Worm (Caenorhabditis elegans) whole organism, L2 larva: ENCODE results near the gene Y110A2AL.10.

Experiments used
- blmp-1 ChIP-seq: sonication (generic microtip); optimal IDR thresholded peaks from 2 replicates; lab custom pipeline; 2017; ENCODE audit warnings: missing genetic modification characterization, mild to moderate bottlenecking, missing compliant biosample characterization, antibody characterized with exemption, moderate library complexity; ENCODE audit not compliant: insufficient read depth
- egl-27 ChIP-seq: sonication (generic microtip); optimal IDR thresholded peaks from 3 replicates; lab custom pipeline; 2017; ENCODE audit warnings: missing biosample characterization, missing genetic modification reagents, missing genetic modification characterization
- elt-3 ChIP-seq: sonication (generic microtip); optimal IDR thresholded peaks from 2 replicates; lab custom pipeline; 2017; ENCODE audit warnings: missing biosample characterization, missing genetic modification characterization
- fos-1 ChIP-seq: fragments of 150-350 bp; optimal IDR thresholded peaks from 2 replicates; lab custom pipeline; 2014; ENCODE audit warnings: missing biosample characterization, missing genetic modification characterization
- nhr-10 ChIP-seq: sonication (generic microtip); optimal IDR thresholded peaks from 2 replicates; lab custom pipeline; 2017; ENCODE audit warnings: missing biosample characterization, missing genetic modification characterization
- nhr-21 ChIP-seq: fragments of 150-350 bp; optimal IDR thresholded peaks from 2 replicates; lab custom pipeline; 2014; ENCODE audit warnings: missing biosample characterization, missing genetic modification characterization
- nhr-23 ChIP-seq: fragments of 150-350 bp; optimal IDR thresholded peaks from 2 replicates; lab custom pipeline; 2014; ENCODE audit warnings: missing biosample characterization, missing genetic modification reagents, missing genetic modification characterization
- skn-1 ChIP-seq: sonication (generic microtip); optimal IDR thresholded peaks from 2 replicates; lab custom pipeline; 2017; ENCODE audit warnings: missing biosample characterization, missing genetic modification characterization
- ztf-4 ChIP-seq: fragments of 150-350 bp; optimal IDR thresholded peaks from 2 replicates; lab custom pipeline; 2014; ENCODE audit warnings: missing biosample characterization, missing genetic modification characterization

- TF ChIP-seq nhr-23 (tag; lab: Kevin White, UChicago): no peak
- TF ChIP-seq blmp-1: no peak
- no peak for TF ChIP-seq skn-1 (tag; lab: Kevin White, UChicago)
- no peak for TF ChIP-seq ztf-4 (tag; lab: Kevin White, UChicago)
- no peak for TF ChIP-seq elt-3
- no peak for TF ChIP-seq egl-27 (tag; lab: Kevin White, UChicago)
- no peak for TF ChIP-seq nhr-21 (tag; lab: Kevin White, UChicago)
- no peak for TF ChIP-seq fos-1 (tag; lab: Kevin White, UChicago)
- TF ChIP-seq nhr-10 (tag; lab: Kevin White, UChicago): no peak
Observed at ce11 chrII:2861385-2862099, 10.2 kb downstream of the Y110A2AL.10 start.
